Worm (Caenorhabditis elegans) whole organism, L3 larva: ENCODE data around the gene C44B12.6.

Source experiments
- ZK546.5 ChIP-seq: sonication (generic microtip); optimal IDR thresholded peaks from 2 replicates; lab custom pipeline; 2017; ENCODE audit warnings: missing biosample characterization, missing genetic modification characterization
- fkh-10 ChIP-seq: sonication (generic microtip); optimal IDR thresholded peaks from 2 replicates; lab custom pipeline; 2017; ENCODE audit warnings: missing biosample characterization, missing genetic modification reagents, missing genetic modification characterization
- nfya-1 ChIP-seq: sonication (generic microtip); optimal IDR thresholded peaks from 2 replicates; lab custom pipeline; 2017; ENCODE audit warnings: missing genetic modification characterization, mild to moderate bottlenecking, missing compliant biosample characterization, antibody characterized with exemption, moderate library complexity; ENCODE audit not compliant: insufficient read depth
- nhr-28 ChIP-seq: fragments of 150-350 bp; optimal IDR thresholded peaks from 2 replicates; lab custom pipeline; 2014; ENCODE audit warnings: missing biosample characterization, missing genetic modification characterization

DNA sequence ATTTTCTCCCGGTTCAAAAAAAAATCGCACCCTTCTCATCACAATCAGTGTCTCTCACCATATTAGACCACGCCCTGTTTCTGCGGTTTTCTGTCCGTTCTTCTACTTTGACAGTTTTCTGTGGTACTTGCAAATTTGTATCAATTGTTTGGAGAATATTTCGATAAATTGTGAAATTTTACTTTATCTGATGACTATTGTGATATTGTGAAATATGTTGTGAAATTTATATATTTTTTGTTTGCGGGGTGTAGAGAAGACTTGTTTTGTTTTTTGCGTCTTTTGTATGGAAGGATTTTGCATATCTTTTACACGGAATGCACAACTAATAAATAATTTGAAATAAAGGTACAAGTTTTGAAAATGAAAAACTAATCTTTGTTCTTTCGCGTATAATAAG, 30.8 kb upstream of the C44B12.6 start:
- TF ChIP-seq ZK546.5 (tag; lab: Kevin White, UChicago) (no peak), nfya-1 (no peak), nhr-28 (tag; lab: Kevin White, UChicago) (no peak), fkh-10 (GFP tag; lab: Kevin White, UChicago) (no peak)
